Worm (Caenorhabditis elegans): ENCODE data around the gene T22F3.12.

ce11 chrV:3546517-3546916 is 45.5 kb downstream of the T22F3.12 start, which contains the start of gene srbc-68:
- TF ChIP-seq nhr-237 (tag; optimal IDR thresholded peaks at IDR 0.05) (no peak), unc-39 (tag; optimal IDR thresholded peaks at IDR 0.05) (no peak), zag-1 (tag; optimal IDR thresholded peaks at IDR 0.05) (no peak), lsy-2 (tag; optimal IDR thresholded peaks at IDR 0.05) (no peak), unc-62 (GFP tag; optimal IDR thresholded peaks at IDR 0.05) (no peak)
